Worm (Caenorhabditis elegans) whole organism, late embryonic: ENCODE data around the gene F28E10.1.

ENCODE experiments used
- K02D7.2 ChIP-seq: sonication (generic microtip); optimal IDR thresholded peaks from 2 replicates; lab custom pipeline; 2017; ENCODE audit warnings: mild to moderate bottlenecking, missing genetic modification characterization, missing compliant biosample characterization
- K09A11.1 ChIP-seq: sonication (generic microtip); optimal IDR thresholded peaks from 2 replicates; lab custom pipeline; 2017; ENCODE audit warnings: antibody characterized with exemption, mild to moderate bottlenecking, missing genetic modification characterization, missing compliant biosample characterization; ENCODE audit not compliant: insufficient read depth
- ceh-14 ChIP-seq: sonication (generic microtip); optimal IDR thresholded peaks from 2 replicates; lab custom pipeline; 2016; ENCODE audit warnings: missing genotype, missing genetic modification characterization, missing compliant biosample characterization
- ceh-19 ChIP-seq: fragments of 200-800 bp; sonication (Bioruptor generic); optimal IDR thresholded peaks from 2 replicates; lab custom pipeline; 2018; ENCODE audit warnings: mild to moderate bottlenecking, missing genetic modification characterization, missing compliant biosample characterization
- ceh-2 ChIP-seq: sonication (generic microtip); optimal IDR thresholded peaks from 2 replicates; lab custom pipeline; 2016; ENCODE audit warnings: missing genotype, missing genetic modification characterization, missing compliant biosample characterization
- ceh-30 ChIP-seq: fragments of 150-350 bp; optimal IDR thresholded peaks from 2 replicates; lab custom pipeline; 2014; ENCODE audit warnings: missing biosample characterization, missing genetic modification characterization
- ceh-45 ChIP-seq: fragments of 200-800 bp; sonication (Bioruptor generic); IDR thresholded peaks from 2 replicates; pipeline ENCODE4 v1.3.6; 2022; ENCODE audit warnings: missing genetic modification reagents, missing genetic modification characterization, missing compliant biosample characterization
- ceh-48 ChIP-seq: sonication (generic microtip); optimal IDR thresholded peaks from 2 replicates; lab custom pipeline; 2016; ENCODE audit warnings: missing genetic modification characterization, inconsistent platforms, missing compliant biosample characterization
- che-1 ChIP-seq: sonication (generic microtip); optimal IDR thresholded peaks from 2 replicates; lab custom pipeline; 2016; ENCODE audit warnings: mild to moderate bottlenecking, missing genetic modification characterization, missing compliant biosample characterization
- elt-2 ChIP-seq: sonication (generic microtip); optimal IDR thresholded peaks from 2 replicates; lab custom pipeline; 2016; ENCODE audit warnings: missing genetic modification reagents, missing genetic modification characterization, missing compliant biosample characterization
- elt-4 ChIP-seq: sonication (generic microtip); optimal IDR thresholded peaks from 2 replicates; lab custom pipeline; 2016; ENCODE audit warnings: missing genetic modification characterization, missing compliant biosample characterization
- fax-1 ChIP-seq: sonication (generic microtip); optimal IDR thresholded peaks from 2 replicates; lab custom pipeline; 2016; ENCODE audit warnings: missing genotype, missing genetic modification characterization, missing compliant biosample characterization
- fkh-10 ChIP-seq: fragments of 150-350 bp; optimal IDR thresholded peaks from 2 replicates; lab custom pipeline; 2014; ENCODE audit warnings: missing biosample characterization, missing genetic modification reagents, missing genetic modification characterization
- gmeb-2 ChIP-seq: sonication (generic microtip); optimal IDR thresholded peaks from 2 replicates; lab custom pipeline; 2016; ENCODE audit warnings: missing genetic modification characterization, inconsistent platforms, missing compliant biosample characterization
- hlh-13 ChIP-seq: fragments of 200-800 bp; sonication (Bioruptor generic); optimal IDR thresholded peaks from 2 replicates; lab custom pipeline; 2018; ENCODE audit warnings: mild to moderate bottlenecking, missing genetic modification characterization, missing compliant biosample characterization
- hlh-8 ChIP-seq: sonication (generic microtip); optimal IDR thresholded peaks from 2 replicates; lab custom pipeline; 2016; ENCODE audit warnings: missing genotype, missing genetic modification characterization, missing compliant biosample characterization
- lim-6 ChIP-seq: sonication (generic microtip); optimal IDR thresholded peaks from 2 replicates; lab custom pipeline; 2016; ENCODE audit warnings: missing genetic modification characterization, missing compliant biosample characterization
- madf-2 ChIP-seq: sonication (generic microtip); optimal IDR thresholded peaks from 2 replicates; lab custom pipeline; 2017; ENCODE audit warnings: missing genetic modification characterization, missing compliant biosample characterization
- mec-3 ChIP-seq: sonication (generic microtip); optimal IDR thresholded peaks from 2 replicates; lab custom pipeline; 2016; ENCODE audit warnings: borderline replicate concordance, missing genetic modification characterization, missing compliant biosample characterization
- nfya-1 ChIP-seq: sonication (generic microtip); optimal IDR thresholded peaks from 2 replicates; lab custom pipeline; 2017; ENCODE audit warnings: missing genetic modification characterization, mild to moderate bottlenecking, missing compliant biosample characterization, antibody characterized with exemption, moderate library complexity
- odd-2 ChIP-seq: sonication (generic microtip); optimal IDR thresholded peaks from 2 replicates; lab custom pipeline; 2017; ENCODE audit warnings: antibody characterized with exemption, mild to moderate bottlenecking, missing genetic modification characterization, missing compliant biosample characterization
- pag-3 ChIP-seq: sonication (generic microtip); optimal IDR thresholded peaks from 2 replicates; lab custom pipeline; 2016; ENCODE audit warnings: missing compliant biosample characterization, missing genetic modification characterization, borderline replicate concordance
- pax-1 ChIP-seq: fragments of 150-350 bp; optimal IDR thresholded peaks from 2 replicates; lab custom pipeline; 2014; ENCODE audit warnings: missing biosample characterization, missing genetic modification characterization
- pha-2 ChIP-seq: sonication (generic microtip); optimal IDR thresholded peaks from 2 replicates; lab custom pipeline; 2017; ENCODE audit warnings: mild to moderate bottlenecking, missing genetic modification characterization, missing compliant biosample characterization
- ref-2 ChIP-seq: sonication (generic microtip); optimal IDR thresholded peaks from 2 replicates; lab custom pipeline; 2016; ENCODE audit warnings: missing genetic modification characterization, missing compliant biosample characterization
- rnt-1 ChIP-seq: sonication (generic microtip); optimal IDR thresholded peaks from 2 replicates; lab custom pipeline; 2016; ENCODE audit warnings: missing genetic modification characterization, missing compliant biosample characterization
- sox-4 ChIP-seq: sonication (generic microtip); optimal IDR thresholded peaks from 2 replicates; lab custom pipeline; 2017; ENCODE audit warnings: mild to moderate bottlenecking, missing genetic modification characterization, inconsistent platforms, missing compliant biosample characterization
- syd-9 ChIP-seq: sonication (generic microtip); optimal IDR thresholded peaks from 2 replicates; lab custom pipeline; 2016; ENCODE audit warnings: mild to moderate bottlenecking, missing genetic modification characterization, moderate library complexity, missing compliant biosample characterization
- ttx-3 ChIP-seq: sonication (generic microtip); optimal IDR thresholded peaks from 2 replicates; lab custom pipeline; 2016; ENCODE audit warnings: missing genetic modification reagents, missing genetic modification characterization, missing compliant biosample characterization
- unc-42 ChIP-seq: sonication (generic microtip); optimal IDR thresholded peaks from 2 replicates; lab custom pipeline; 2016; ENCODE audit warnings: missing genotype, missing genetic modification characterization, missing compliant biosample characterization
- unc-55 ChIP-seq: sonication (generic microtip); optimal IDR thresholded peaks from 2 replicates; lab custom pipeline; 2017; ENCODE audit warnings: missing biosample characterization, missing genetic modification reagents, missing genetic modification characterization
- zip-5 ChIP-seq: sonication (generic microtip); optimal IDR thresholded peaks from 2 replicates; lab custom pipeline; 2016; ENCODE audit warnings: missing genetic modification characterization, missing compliant biosample characterization

The F28E10.1 gene

ce11 chrIV:4587532-4587931 lies 18.9 kb downstream of the F28E10.1 start:
- no peak for TF ChIP-seq ceh-19 (GFP tag; lab: Kevin White, UChicago)
- TF ChIP-seq K09A11.1 (tag; lab: Kevin White, UChicago) = no peak

ce11 chrIV:4588408-4588807 lies 19.8 kb downstream of the F28E10.1 start:
- TF ChIP-seq gmeb-2 (tag; lab: Kevin White, UChicago) (no peak), sox-4 (tag; lab: Kevin White, UChicago) (no peak), rnt-1 (tag; lab: Kevin White, UChicago) (peak; percentile 13), K09A11.1 (tag; lab: Kevin White, UChicago) (no peak), zip-5 (no peak), pha-2 (peak; percentile 58), ref-2 (peak; percentile 57), elt-4 (tag; lab: Kevin White, UChicago) (no peak), ceh-19 (GFP tag; lab: Kevin White, UChicago) (peak; percentile 14), pax-1 (no peak)

- TF ChIP-seq ref-2 (no peak), hlh-8 (tag; lab: Kevin White, UChicago) (no peak), unc-42 (tag; lab: Kevin White, UChicago) (no peak), fax-1 (tag; lab: Kevin White, UChicago) (no peak)
Observed at ce11 chrIV:4596824-4597223, 28.2 kb downstream of the F28E10.1 start, which contains the start of gene F19C7.3. TSS of gene F19C7.3 (plus strand) at chrIV:4597124.

ce11 chrIV:4599352-4600004 lies 30.8 kb downstream of the F28E10.1 start, which contains the start of gene F19C7.2:
TSS of gene F19C7.2 (plus strand) at chrIV:4599954.
- TF ChIP-seq elt-2 (tag; lab: Kevin White, UChicago) = peak; percentile 24
- no peak for TF ChIP-seq nfya-1 (tag; lab: Kevin White, UChicago)
- no peak for TF ChIP-seq ttx-3 (tag; lab: Kevin White, UChicago)
- no peak for TF ChIP-seq pag-3 (tag; lab: Kevin White, UChicago)

- TF ChIP-seq madf-2 (tag; lab: Kevin White, UChicago) = no peak
- TF ChIP-seq che-1 (tag; lab: Kevin White, UChicago) = no peak
- TF ChIP-seq lim-6 = no peak
- TF ChIP-seq hlh-13 (GFP tag; lab: Kevin White, UChicago) = no peak
- no peak for TF ChIP-seq ceh-45
- no peak for TF ChIP-seq mec-3 (tag; lab: Kevin White, UChicago)
- TF ChIP-seq ceh-48 = no peak
- no peak for TF ChIP-seq unc-55
- no peak for TF ChIP-seq pag-3 (tag; lab: Kevin White, UChicago)
- TF ChIP-seq unc-42 (tag; lab: Kevin White, UChicago) = no peak
Observed at ce11 chrIV:4602565-4602964, 33.9 kb downstream of the F28E10.1 start, which contains the start of gene F19C7.4. TSS of gene F19C7.4 (plus strand) at chrIV:4602865.

- no peak for TF ChIP-seq ceh-14 (tag; lab: Kevin White, UChicago)
- TF ChIP-seq pha-2 = no peak
- TF ChIP-seq ceh-2 (tag; lab: Kevin White, UChicago) = no peak
- no peak for TF ChIP-seq elt-4 (tag; lab: Kevin White, UChicago)
- no peak for TF ChIP-seq ceh-30 (tag; lab: Kevin White, UChicago)
- no peak for TF ChIP-seq mec-3 (tag; lab: Kevin White, UChicago)
- TF ChIP-seq rnt-1 (tag; lab: Kevin White, UChicago) = no peak
- no peak for TF ChIP-seq ttx-3 (tag; lab: Kevin White, UChicago)
- TF ChIP-seq fkh-10 (GFP tag; lab: Kevin White, UChicago) = no peak
- TF ChIP-seq ceh-45 = no peak
- no peak for TF ChIP-seq K02D7.2 (tag; lab: Kevin White, UChicago)
- no peak for TF ChIP-seq syd-9
- TF ChIP-seq zip-5 = no peak
- no peak for TF ChIP-seq ceh-19 (GFP tag; lab: Kevin White, UChicago)
- TF ChIP-seq odd-2 (tag; lab: Kevin White, UChicago) = no peak
- TF ChIP-seq, all 69 proteins: peak for 0
Observed at ce11 chrIV:4605608-4606007, 37.0 kb downstream of the F28E10.1 start, which contains the start of gene nspg-10. TSS of gene nspg-10 (plus strand) at chrIV:4605786.
